Fruit fly (Drosophila melanogaster) whole organism, embryonic: ENCODE measurements around the gene CG14105.

Source experiments
- Aef1 ChIP-seq: fragments of 200-800 bp; sonication (Bioruptor generic); IDR thresholded peaks from 3 replicates; pipeline ENCODE4 v1.3.6; 2022; ENCODE audit warnings: missing biosample characterization, missing genetic modification characterization
- Asciz ChIP-seq: fragments of 200-800 bp; sonication (Bioruptor generic); optimal IDR thresholded peaks from 2 replicates; lab custom pipeline; 2017; ENCODE audit warnings: missing biosample characterization, mild to moderate bottlenecking, missing genetic modification characterization, missing genetic modification reagents
- BEAF-32 ChIP-seq: fragments of 200-800 bp; sonication (Bioruptor generic); optimal IDR thresholded peaks from 3 replicates; lab custom pipeline; 2017; ENCODE audit warnings: missing biosample characterization, missing genetic modification characterization, mild to moderate bottlenecking, moderate library complexity, missing genetic modification reagents
- Blimp-1 ChIP-seq: fragments of 200-800 bp; sonication (Bioruptor generic); optimal IDR thresholded peaks from 3 replicates; lab custom pipeline; 2018; ENCODE audit warnings: missing biosample characterization, missing genetic modification characterization, mild to moderate bottlenecking, moderate library complexity, missing genetic modification reagents
- CG11093 ChIP-seq: fragments of 200-800 bp; sonication (Bioruptor generic); IDR thresholded peaks from 3 replicates; pipeline ENCODE4 v1.3.6; 2022; ENCODE audit warnings: missing biosample characterization, missing genetic modification characterization
- CG13287 ChIP-seq: fragments of 200-800 bp; sonication (Bioruptor generic); IDR thresholded peaks from 2 replicates; pipeline ENCODE4 v1.3.6; 2022; ENCODE audit warnings: missing biosample characterization, missing genetic modification characterization; ENCODE audit not compliant: partially characterized antibody
- CG14667 ChIP-seq: fragments of 200-800 bp; sonication (Bioruptor generic); IDR thresholded peaks from 2 replicates; pipeline ENCODE4 v1.3.6; 2022; ENCODE audit warnings: missing biosample characterization, missing genetic modification characterization
- CG14710 ChIP-seq: fragments of 200-800 bp; sonication (Bioruptor generic); optimal IDR thresholded peaks from 3 replicates; lab custom pipeline; 2019; ENCODE audit warnings: missing biosample characterization, mild to moderate bottlenecking, missing genetic modification characterization, moderate library complexity
- CG15514 ChIP-seq: fragments of 200-800 bp; sonication (Bioruptor generic); optimal IDR thresholded peaks from 3 replicates; lab custom pipeline; 2017; ENCODE audit warnings: missing biosample characterization, missing genetic modification characterization, mild to moderate bottlenecking, moderate library complexity, missing genetic modification reagents
- CG17802 ChIP-seq: fragments of 200-800 bp; sonication (Bioruptor generic); optimal IDR thresholded peaks from 2 replicates; lab custom pipeline; 2018; ENCODE audit warnings: missing biosample characterization, mild to moderate bottlenecking, missing genetic modification characterization, moderate library complexity
- CG1832 ChIP-seq: fragments of 200-800 bp; sonication (Bioruptor generic); optimal IDR thresholded peaks from 2 replicates; lab custom pipeline; 2017; ENCODE audit warnings: missing biosample characterization, mild to moderate bottlenecking, missing genetic modification characterization, inconsistent platforms
- CG31365 ChIP-seq: fragments of 200-800 bp; sonication (Bioruptor generic); optimal IDR thresholded peaks from 2 replicates; lab custom pipeline; 2018; ENCODE audit warnings: missing biosample characterization, mild to moderate bottlenecking, missing genetic modification characterization
- CG6175 ChIP-seq: fragments of 200-800 bp; sonication (Bioruptor generic); IDR thresholded peaks from 3 replicates; pipeline ENCODE4 v1.3.6; 2022; ENCODE audit warnings: missing biosample characterization, missing genetic modification characterization
- CG7963 ChIP-seq: fragments of 200-800 bp; sonication (Bioruptor generic); IDR thresholded peaks from 3 replicates; pipeline ENCODE4 v1.3.6; 2022; ENCODE audit warnings: missing biosample characterization, missing genetic modification characterization; ENCODE audit not compliant: partially characterized antibody
- CG9437 ChIP-seq: fragments of 200-800 bp; sonication (Bioruptor generic); optimal IDR thresholded peaks from 2 replicates; lab custom pipeline; 2018; ENCODE audit warnings: missing biosample characterization, mild to moderate bottlenecking, missing genetic modification characterization
- CG9727 ChIP-seq: fragments of 200-800 bp; sonication (Bioruptor generic); optimal IDR thresholded peaks from 3 replicates; lab custom pipeline; 2017; ENCODE audit warnings: missing biosample characterization, mild to moderate bottlenecking, missing genetic modification characterization
- D19A ChIP-seq: fragments of 200-800 bp; optimal IDR thresholded peaks from 3 replicates; lab custom pipeline; 2019; ENCODE audit warnings: missing biosample characterization, mild to moderate bottlenecking, missing genetic modification characterization, moderate library complexity
- Deaf1 ChIP-seq: fragments of 200-800 bp; optimal IDR thresholded peaks from 3 replicates; lab custom pipeline; 2019; ENCODE audit warnings: missing biosample characterization, mild to moderate bottlenecking, missing genetic modification characterization, moderate library complexity
- Dip2 ChIP-seq: fragments of 200-800 bp; sonication (Bioruptor generic); IDR thresholded peaks from 2 replicates; pipeline ENCODE4 v1.3.6; 2022; ENCODE audit warnings: missing biosample characterization, missing genetic modification characterization
- Dp ChIP-seq: fragments of 200-800 bp; sonication (Bioruptor generic); optimal IDR thresholded peaks from 2 replicates; lab custom pipeline; 2018; ENCODE audit warnings: missing biosample characterization, mild to moderate bottlenecking, missing genetic modification characterization, moderate library complexity
- Drgx ChIP-seq: fragments of 200-800 bp; sonication (Bioruptor generic); IDR thresholded peaks from 2 replicates; pipeline ENCODE4 v1.3.6; 2022; ENCODE audit warnings: missing biosample characterization, missing genetic modification characterization
- Hey ChIP-seq: fragments of 200-800 bp; sonication (Bioruptor generic); optimal IDR thresholded peaks from 3 replicates; lab custom pipeline; 2018; ENCODE audit warnings: missing biosample characterization, mild to moderate bottlenecking, missing genetic modification characterization
- bsh ChIP-seq, 2 experiments: fragments of 200-800 bp; sonication (Bioruptor generic); optimal IDR thresholded peaks; 2 replicates each; lab custom pipeline; 2017 to 2018; ENCODE audit warnings: mild to moderate bottlenecking in 2 of 2, missing biosample characterization in 2 of 2, missing genetic modification characterization in 2 of 2, moderate library complexity in 1 of 2
- ci ChIP-seq: fragments of 200-800 bp; sonication (Bioruptor generic); IDR thresholded peaks from 3 replicates; pipeline ENCODE4 v1.3.6; 2022; ENCODE audit warnings: missing biosample characterization, missing genetic modification characterization
- corto ChIP-seq: fragments of 200-800 bp; sonication (Bioruptor generic); optimal IDR thresholded peaks from 2 replicates; lab custom pipeline; 2016; ENCODE audit warnings: missing biosample characterization, mild to moderate bottlenecking, missing genetic modification characterization, moderate library complexity
- dimm ChIP-seq: fragments of 200-800 bp; sonication (Bioruptor generic); IDR thresholded peaks from 2 replicates; pipeline ENCODE4 v1.3.6; 2022; ENCODE audit warnings: missing biosample characterization, missing genetic modification characterization
- ewg ChIP-seq: fragments of 200-800 bp; sonication (Bioruptor generic); optimal IDR thresholded peaks from 3 replicates; lab custom pipeline; 2017; ENCODE audit warnings: mild to moderate bottlenecking, missing biosample characterization, missing genetic modification reagents, missing genetic modification characterization
- fd102C ChIP-seq: fragments of 200-800 bp; sonication (Bioruptor generic); optimal IDR thresholded peaks from 2 replicates; lab custom pipeline; 2018; ENCODE audit warnings: missing biosample characterization, mild to moderate bottlenecking, missing genetic modification characterization, moderate library complexity
- gfzf ChIP-seq: fragments of 200-800 bp; sonication (Bioruptor generic); optimal IDR thresholded peaks from 2 replicates; lab custom pipeline; 2016; ENCODE audit warnings: missing biosample characterization, mild to moderate bottlenecking, missing genetic modification characterization, moderate library complexity
- kay ChIP-seq: fragments of 200-800 bp; sonication (Bioruptor generic); optimal IDR thresholded peaks from 2 replicates; lab custom pipeline; 2016; ENCODE audit warnings: missing biosample characterization, missing genetic modification characterization
- lab ChIP-seq: fragments of 200-800 bp; sonication (Bioruptor generic); optimal IDR thresholded peaks from 3 replicates; lab custom pipeline; 2017; ENCODE audit warnings: missing biosample characterization, missing genetic modification characterization, mild to moderate bottlenecking, moderate library complexity, missing genetic modification reagents
- mld ChIP-seq: fragments of 200-800 bp; sonication (Bioruptor generic); IDR thresholded peaks from 3 replicates; pipeline ENCODE4 v1.3.6; 2022; ENCODE audit warnings: missing biosample characterization, missing genetic modification characterization; ENCODE audit not compliant: partially characterized antibody
- sima ChIP-seq: fragments of 200-800 bp; sonication (Bioruptor generic); optimal IDR thresholded peaks from 2 replicates; lab custom pipeline; 2016; ENCODE audit warnings: missing biosample characterization, missing genetic modification characterization
- slou ChIP-seq: fragments of 200-800 bp; sonication (Bioruptor generic); optimal IDR thresholded peaks from 3 replicates; lab custom pipeline; 2016; ENCODE audit warnings: missing biosample characterization, missing genetic modification characterization
- sqz ChIP-seq: fragments of 200-800 bp; sonication (Bioruptor generic); optimal IDR thresholded peaks from 3 replicates; lab custom pipeline; 2018; ENCODE audit warnings: missing biosample characterization, mild to moderate bottlenecking, missing genetic modification characterization
- unc-4 ChIP-seq: fragments of 200-800 bp; sonication (Bioruptor generic); IDR thresholded peaks from 2 replicates; pipeline ENCODE4 v1.3.6; 2022; ENCODE audit warnings: missing biosample characterization, missing genetic modification characterization; ENCODE audit not compliant: partially characterized antibody

The CG14105 gene

DNA sequence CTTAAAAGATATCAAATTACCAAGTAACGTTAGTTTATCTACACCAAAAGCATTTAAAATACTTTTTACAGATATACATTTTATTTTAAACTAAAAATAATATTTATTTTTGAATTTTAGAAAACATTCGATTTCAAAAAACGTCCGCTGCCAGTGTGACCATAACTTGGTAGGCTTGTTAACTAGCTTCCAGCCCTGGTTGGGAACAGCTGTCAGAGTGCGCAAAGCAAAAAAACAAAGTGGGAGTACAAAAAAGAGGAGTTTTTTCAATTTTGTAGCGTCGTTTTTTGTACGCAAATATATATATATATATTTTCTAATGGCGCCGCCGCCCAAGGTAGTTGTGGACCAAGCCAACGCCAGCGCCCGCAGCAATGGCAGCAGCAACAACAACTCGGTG lies 15.9 kb upstream of the CG14105 start, which contains the start of gene cmb (continued):
- peak; percentile 15 for TF ChIP-seq BEAF-32 (GFP tag; lab: Kevin White, UChicago)
- TF ChIP-seq gfzf (GFP tag; lab: Kevin White, UChicago): peak; percentile 55
- peak; percentile 60 for TF ChIP-seq ewg (GFP tag; lab: Kevin White, UChicago)
- TF ChIP-seq sima (GFP tag; lab: Kevin White, UChicago): no peak
- peak; percentile 88 for TF ChIP-seq sqz
- no peak for TF ChIP-seq Dip2 (GFP tag; lab: Robert Waterston, UW)
- peak; percentile 76 for TF ChIP-seq CG14710 (tag; lab: Kevin White, UChicago)
- TF ChIP-seq Dp (GFP tag; lab: Kevin White, UChicago): peak; percentile 75
- TF ChIP-seq Drgx: peak; percentile 90

dm6 chr3L:13440370-13440960 lies 14.0 kb upstream of the CG14105 start, which contains the start of the genes CG10140 and CG14109:
CG10140 (minus strand) TSS chr3L:13440470.
CG14109 (plus strand) TSS chr3L:13440910.
- no peak for TF ChIP-seq kay (GFP tag; lab: Kevin White, UChicago)
- no peak for TF ChIP-seq lab
- peak; percentile 89 for TF ChIP-seq Deaf1 (tag; lab: Kevin White, UChicago)
- TF ChIP-seq fd102C (GFP tag; lab: Kevin White, UChicago): no peak
- no peak for TF ChIP-seq Aef1 (GFP tag; lab: Robert Waterston, UW)
- no peak for TF ChIP-seq CG13287 (GFP tag; lab: Robert Waterston, UW)
- TF ChIP-seq slou (GFP tag; lab: Kevin White, UChicago): no peak
- TF ChIP-seq Hey (tag; lab: Kevin White, UChicago): no peak
- TF ChIP-seq unc-4 (GFP tag; lab: Robert Waterston, UW): no peak
- no peak for TF ChIP-seq dimm (GFP tag; lab: Robert Waterston, UW)
- no peak for TF ChIP-seq CG15514 (GFP tag; lab: Kevin White, UChicago)
- no peak for TF ChIP-seq CG1832 (GFP tag; lab: Kevin White, UChicago)
- TF ChIP-seq D19A (tag; lab: Kevin White, UChicago): peak; percentile 20
- no peak for TF ChIP-seq Asciz (GFP tag; lab: Kevin White, UChicago)
- TF ChIP-seq, all 482 proteins: peak for 2

DNA sequence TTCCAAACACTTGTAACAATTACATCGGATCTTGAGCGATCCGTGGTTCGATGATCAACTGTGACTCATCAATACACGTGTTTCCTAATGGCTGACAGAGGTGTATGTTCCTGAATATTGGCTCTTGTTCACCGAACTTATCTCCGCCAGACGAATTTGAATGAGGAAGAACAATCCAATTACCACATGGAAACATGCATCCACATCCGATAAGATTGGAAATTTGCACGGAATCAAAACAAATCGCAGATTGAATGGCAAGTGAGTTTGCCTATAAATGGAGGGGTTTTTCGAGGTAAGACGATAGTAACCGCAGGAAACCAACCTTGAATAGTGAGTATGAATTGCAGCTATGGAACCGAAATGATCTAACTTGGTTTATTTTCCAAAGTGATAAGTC lies 11.2 kb upstream of the CG14105 start, which contains the start of gene CG10725:
TSS of gene CG10725 (plus strand) at position 301 of the 400 bp plus-strand sequence.
- no peak for TF ChIP-seq mld
- no peak for TF ChIP-seq CG6175 (GFP tag; lab: Robert Waterston, UW)
- no peak for TF ChIP-seq Blimp-1 (GFP tag; lab: Kevin White, UChicago)
- TF ChIP-seq ci: no peak

DNA sequence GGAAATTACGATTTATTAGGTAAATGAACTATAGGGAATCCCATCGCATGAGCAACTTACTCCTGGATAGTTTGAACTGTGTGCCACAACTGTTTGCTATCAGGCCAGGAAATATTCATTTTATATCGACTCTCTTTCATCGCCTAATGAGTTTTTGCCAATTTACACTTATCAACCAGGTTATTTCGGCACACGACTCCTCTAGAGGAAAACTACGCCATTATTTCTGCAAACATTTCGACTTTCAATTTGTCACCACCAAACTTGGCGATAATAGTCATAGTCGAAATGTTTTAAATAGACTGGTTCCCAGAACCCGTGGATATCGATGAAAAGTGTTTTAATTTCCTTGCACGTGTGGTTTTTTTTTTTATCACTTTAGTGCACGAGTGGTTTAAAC lies 10.6 kb upstream of the CG14105 start, which contains the start of gene CG10154:
TSS of gene CG10154 (minus strand) at position 101 of the 400 bp plus-strand sequence.
- TF ChIP-seq CG11093 (no peak), CG17802 (tag; lab: Kevin White, UChicago) (no peak), corto (GFP tag; lab: Kevin White, UChicago) (no peak), bsh (GFP tag; optimal IDR thresholded peaks at IDR 0.05; lab: Kevin White, UChicago) (no peak), CG9727 (no peak), CG31365 (tag; lab: Kevin White, UChicago) (no peak), CG7963 (no peak), Aef1 (GFP tag; lab: Robert Waterston, UW) (no peak), CG14667 (GFP tag; lab: Robert Waterston, UW) (no peak), CG9437 (GFP tag; lab: Kevin White, UChicago) (no peak)
- TF ChIP-seq, all 482 proteins: peak for 0
